Fruit fly (Drosophila melanogaster) whole organism, prepupa: ENCODE measurements around the gene Arfip.
A peak's percentile ranks its signal among the peaks of the same experiment; 100 is the strongest.

Source experiments
- CG10631 ChIP-seq: fragments of 200-800 bp; sonication (Bioruptor generic); optimal IDR thresholded peaks from 2 replicates; lab custom pipeline; 2016; ENCODE audit warnings: missing biosample characterization, missing genetic modification characterization
- CG10669 ChIP-seq: fragments of 200-800 bp; sonication (Bioruptor generic); optimal IDR thresholded peaks from 3 replicates; lab custom pipeline; 2018; ENCODE audit warnings: missing biosample characterization, mild to moderate bottlenecking, missing genetic modification characterization, moderate library complexity
- CG11294 ChIP-seq: fragments of 200-800 bp; sonication (Bioruptor generic); IDR thresholded peaks from 2 replicates; pipeline ENCODE4 v1.3.6; 2022; ENCODE audit warnings: missing biosample characterization, missing genetic modification characterization
- CG15336 ChIP-seq: fragments of 200-800 bp; sonication (Bioruptor generic); IDR thresholded peaks from 2 replicates; pipeline ENCODE4 v1.3.6; 2022; ENCODE audit warnings: missing biosample characterization, missing genetic modification characterization
- CG1621 ChIP-seq: fragments of 200-800 bp; sonication (Bioruptor generic); optimal IDR thresholded peaks from 3 replicates; lab custom pipeline; 2018; ENCODE audit warnings: missing biosample characterization, mild to moderate bottlenecking, missing genetic modification characterization
- CG3032 ChIP-seq: fragments of 200-800 bp; optimal IDR thresholded peaks from 2 replicates; lab custom pipeline; 2019; ENCODE audit warnings: missing biosample characterization, mild to moderate bottlenecking, missing genetic modification characterization, moderate library complexity
- CG31627 ChIP-seq: fragments of 200-800 bp; sonication (Bioruptor generic); optimal IDR thresholded peaks from 3 replicates; lab custom pipeline; 2016; ENCODE audit warnings: missing biosample characterization, missing genetic modification characterization
- CG32006 ChIP-seq: fragments of 200-800 bp; sonication (Bioruptor generic); optimal IDR thresholded peaks from 3 replicates; lab custom pipeline; 2017; ENCODE audit warnings: missing biosample characterization, mild to moderate bottlenecking, missing genetic modification characterization
- CG3919 ChIP-seq: fragments of 200-800 bp; sonication (Bioruptor generic); optimal IDR thresholded peaks from 3 replicates; lab custom pipeline; 2016; ENCODE audit warnings: missing biosample characterization, missing genetic modification characterization
- CG4318 ChIP-seq: fragments of 200-800 bp; sonication (Bioruptor generic); optimal IDR thresholded peaks from 3 replicates; lab custom pipeline; 2017; ENCODE audit warnings: missing biosample characterization, mild to moderate bottlenecking, missing genetic modification characterization
- CG6276 ChIP-seq: fragments of 200-800 bp; sonication (Bioruptor generic); optimal IDR thresholded peaks from 2 replicates; lab custom pipeline; 2017; ENCODE audit warnings: missing biosample characterization, mild to moderate bottlenecking, missing genetic modification characterization
- CG6792 ChIP-seq: fragments of 200-800 bp; sonication (Bioruptor generic); optimal IDR thresholded peaks from 3 replicates; lab custom pipeline; 2016; ENCODE audit warnings: missing biosample characterization, missing genetic modification characterization
- CG6808 ChIP-seq: fragments of 200-800 bp; sonication (Bioruptor generic); optimal IDR thresholded peaks from 3 replicates; lab custom pipeline; 2017; ENCODE audit warnings: missing biosample characterization, missing genetic modification characterization, mild to moderate bottlenecking, moderate library complexity, missing genetic modification reagents
- CG7368 ChIP-seq: fragments of 200-800 bp; sonication (Bioruptor generic); optimal IDR thresholded peaks from 3 replicates; lab custom pipeline; 2016; ENCODE audit warnings: missing biosample characterization, missing genetic modification characterization
- CG8119 ChIP-seq: fragments of 200-800 bp; sonication (Bioruptor generic); IDR thresholded peaks from 3 replicates; pipeline ENCODE4 v1.3.6; 2022; ENCODE audit warnings: missing biosample characterization, missing genetic modification characterization
- CG8319 ChIP-seq: fragments of 200-800 bp; sonication (Bioruptor generic); optimal IDR thresholded peaks from 3 replicates; lab custom pipeline; 2016; ENCODE audit warnings: missing biosample characterization, missing genetic modification characterization
- CG8632 ChIP-seq: fragments of 200-800 bp; sonication (Bioruptor generic); optimal IDR thresholded peaks from 3 replicates; lab custom pipeline; 2016; ENCODE audit warnings: missing biosample characterization, missing genetic modification characterization
- CG9139 ChIP-seq: fragments of 200-800 bp; sonication (Bioruptor generic); optimal IDR thresholded peaks from 3 replicates; lab custom pipeline; 2017; ENCODE audit warnings: missing biosample characterization, mild to moderate bottlenecking, missing genetic modification characterization
- Eip75B ChIP-seq: fragments of 200-800 bp; sonication (Bioruptor generic); optimal IDR thresholded peaks from 3 replicates; lab custom pipeline; 2016; ENCODE audit warnings: missing biosample characterization, missing genetic modification characterization
- Eip78C ChIP-seq: fragments of 200-800 bp; sonication (Bioruptor generic); peaks from one replicate; lab custom pipeline; 2016; ENCODE audit warnings: missing biosample characterization, missing genetic modification characterization
- Hr38 ChIP-seq: sonication (Bioruptor generic); optimal IDR thresholded peaks from 2 replicates; lab custom pipeline; 2016; ENCODE audit warnings: missing biosample characterization, missing genetic modification characterization
- Hr39 ChIP-seq: fragments of 200-800 bp; sonication (Bioruptor generic); optimal IDR thresholded peaks from 2 replicates; lab custom pipeline; 2016; ENCODE audit warnings: missing biosample characterization, missing genetic modification characterization
- Hr4 ChIP-seq: fragments of 200-800 bp; sonication (Bioruptor generic); optimal IDR thresholded peaks from 3 replicates; lab custom pipeline; 2016; ENCODE audit warnings: missing biosample characterization, missing genetic modification characterization
- Lpt ChIP-seq: fragments of 200-800 bp; sonication (Bioruptor generic); optimal IDR thresholded peaks from 3 replicates; lab custom pipeline; 2016; ENCODE audit warnings: missing biosample characterization, missing genetic modification characterization
- Met ChIP-seq: fragments of 200-800 bp; sonication (Bioruptor generic); optimal IDR thresholded peaks from 3 replicates; lab custom pipeline; 2016; ENCODE audit warnings: missing biosample characterization, missing genetic modification characterization
- OdsH ChIP-seq: fragments of 200-800 bp; sonication (Bioruptor generic); optimal IDR thresholded peaks from 3 replicates; lab custom pipeline; 2016; ENCODE audit warnings: missing biosample characterization, missing genetic modification characterization
- Smox ChIP-seq: fragments of 200-800 bp; sonication (Bioruptor generic); optimal IDR thresholded peaks from 3 replicates; lab custom pipeline; 2016; ENCODE audit warnings: missing biosample characterization, missing genetic modification characterization
- Sox102F ChIP-seq: fragments of 200-800 bp; sonication (Bioruptor generic); optimal IDR thresholded peaks from 2 replicates; lab custom pipeline; 2016; ENCODE audit warnings: missing biosample characterization, mild to moderate bottlenecking, missing genetic modification characterization
- Sox14 ChIP-seq: fragments of 200-800 bp; sonication (Bioruptor generic); optimal IDR thresholded peaks from 3 replicates; lab custom pipeline; 2016; ENCODE audit warnings: missing biosample characterization, missing genetic modification characterization
- Sox15 ChIP-seq: fragments of 200-800 bp; sonication (Bioruptor generic); optimal IDR thresholded peaks from 3 replicates; lab custom pipeline; 2016; ENCODE audit warnings: missing biosample characterization, missing genetic modification characterization
- achi ChIP-seq: fragments of 200-800 bp; sonication (Bioruptor generic); optimal IDR thresholded peaks from 3 replicates; lab custom pipeline; 2016; ENCODE audit warnings: missing biosample characterization, missing genetic modification characterization
- acj6 ChIP-seq: fragments of 200-800 bp; sonication (Bioruptor generic); optimal IDR thresholded peaks from 3 replicates; lab custom pipeline; 2016; ENCODE audit warnings: missing biosample characterization, missing genetic modification characterization
- cyc ChIP-seq: fragments of 200-800 bp; sonication (Bioruptor generic); optimal IDR thresholded peaks from 3 replicates; lab custom pipeline; 2016; ENCODE audit warnings: missing biosample characterization, missing genetic modification characterization
- dac ChIP-seq: fragments of 200-800 bp; sonication (Bioruptor generic); optimal IDR thresholded peaks from 2 replicates; lab custom pipeline; 2017; ENCODE audit warnings: missing biosample characterization, mild to moderate bottlenecking, missing genetic modification characterization
- esn ChIP-seq: fragments of 200-800 bp; sonication (Bioruptor generic); optimal IDR thresholded peaks from 2 replicates; lab custom pipeline; 2016; ENCODE audit warnings: missing biosample characterization, mild to moderate bottlenecking, missing genetic modification characterization, moderate library complexity
- fd59A ChIP-seq: fragments of 200-800 bp; sonication (Bioruptor generic); optimal IDR thresholded peaks from 2 replicates; lab custom pipeline; 2017; ENCODE audit warnings: missing biosample characterization, mild to moderate bottlenecking, missing genetic modification characterization, missing genetic modification reagents
- fd85E ChIP-seq: fragments of 200-800 bp; sonication (Bioruptor generic); optimal IDR thresholded peaks from 3 replicates; lab custom pipeline; 2016; ENCODE audit warnings: missing biosample characterization, missing genetic modification characterization
- fkh ChIP-seq: fragments of 200-800 bp; sonication (Bioruptor generic); optimal IDR thresholded peaks from 3 replicates; lab custom pipeline; 2017; ENCODE audit warnings: missing biosample characterization, mild to moderate bottlenecking, missing genetic modification characterization, moderate library complexity
- lz ChIP-seq: fragments of 200-800 bp; sonication (Bioruptor generic); optimal IDR thresholded peaks from 3 replicates; lab custom pipeline; 2016; ENCODE audit warnings: missing biosample characterization, missing genetic modification characterization
- net ChIP-seq: fragments of 200-800 bp; sonication (Bioruptor generic); optimal IDR thresholded peaks from 3 replicates; lab custom pipeline; 2016; ENCODE audit warnings: missing biosample characterization, missing genetic modification characterization
- pdm3 ChIP-seq: fragments of 200-800 bp; sonication (Bioruptor generic); optimal IDR thresholded peaks from 3 replicates; lab custom pipeline; 2016; ENCODE audit warnings: missing biosample characterization, missing genetic modification characterization
- salr ChIP-seq, 2 experiments: fragments of 200-800 bp; sonication (Bioruptor generic); optimal IDR thresholded peaks; 3 replicates each; lab custom pipeline; 2016 to 2018; ENCODE audit warnings: missing biosample characterization in 2 of 2, missing genetic modification characterization in 2 of 2, mild to moderate bottlenecking in 1 of 2
- spab ChIP-seq: fragments of 200-800 bp; sonication (Bioruptor generic); optimal IDR thresholded peaks from 2 replicates; lab custom pipeline; 2017; ENCODE audit warnings: missing biosample characterization, mild to moderate bottlenecking, missing genetic modification characterization, missing genetic modification reagents
- svp ChIP-seq: fragments of 200-800 bp; sonication (Bioruptor generic); peaks from one replicate; lab custom pipeline; 2016; ENCODE audit warnings: missing biosample characterization, missing genetic modification characterization
- topi ChIP-seq: fragments of 200-800 bp; sonication (Bioruptor generic); optimal IDR thresholded peaks from 3 replicates; lab custom pipeline; 2016; ENCODE audit warnings: missing biosample characterization, missing genetic modification characterization
- vri ChIP-seq: fragments of 200-800 bp; sonication (Bioruptor generic); optimal IDR thresholded peaks from 3 replicates; lab custom pipeline; 2016; ENCODE audit warnings: missing biosample characterization, mild to moderate bottlenecking, missing genetic modification characterization

Gene Arfip

DNA sequence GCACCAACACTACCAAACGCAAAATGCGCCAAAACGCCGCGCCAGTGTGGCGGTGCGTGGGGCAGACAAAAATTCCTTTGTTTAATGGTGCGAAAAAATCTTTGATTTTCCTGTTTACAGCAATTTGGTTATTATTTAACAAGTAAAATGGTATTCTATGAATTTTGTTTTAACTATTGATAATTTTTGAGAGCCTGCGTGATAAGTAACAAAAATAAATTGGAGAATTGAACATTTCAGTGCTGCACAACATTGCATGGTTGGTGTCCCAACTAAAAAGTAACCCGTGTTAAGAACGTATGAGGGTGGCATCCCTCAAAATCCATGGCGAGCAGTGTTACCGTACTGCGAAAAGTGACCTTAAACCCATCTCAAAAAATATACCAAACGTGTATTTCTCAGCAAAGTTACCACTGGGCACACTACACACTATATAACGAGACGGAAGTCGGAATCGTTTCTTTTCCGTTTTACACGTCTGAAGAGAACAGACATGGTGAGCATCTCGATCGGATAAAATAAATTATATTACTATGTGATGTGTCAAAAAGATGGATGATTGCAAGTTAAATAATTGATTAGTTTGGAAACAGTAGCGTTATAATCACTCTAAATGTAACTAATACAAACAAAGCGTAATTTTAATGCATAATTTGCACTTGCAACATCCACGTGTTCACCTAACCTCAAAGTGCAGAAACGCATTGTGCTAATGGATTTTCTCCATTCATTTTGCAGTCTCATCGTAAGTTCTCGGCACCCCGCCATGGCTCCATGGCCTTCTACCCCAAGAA is 13.2 kb downstream of the Arfip start, which contains the start of the genes CG6693 and RpL3 (continued):
- peak in 1 of 2 experiments; percentile 50 for TF ChIP-seq salr (GFP tag; optimal IDR thresholded peaks at IDR 0.05; lab: Kevin White, UChicago)
- TF ChIP-seq Eip78C (GFP tag; lab: Kevin White, UChicago), result peak; percentile 91
- peak; percentile 43 for TF ChIP-seq CG6792 (GFP tag; lab: Kevin White, UChicago)
- TF ChIP-seq cyc, result peak; percentile 41
- TF ChIP-seq esn (GFP tag; lab: Kevin White, UChicago), result peak; percentile 81
- TF ChIP-seq fkh (GFP tag; lab: Kevin White, UChicago), result peak; percentile 28
- TF ChIP-seq Lpt (GFP tag; lab: Kevin White, UChicago), result peak; percentile 11
- peak; percentile 34 for TF ChIP-seq Hr39 (GFP tag; lab: Kevin White, UChicago)
- TF ChIP-seq pdm3 (GFP tag; lab: Kevin White, UChicago), result peak; percentile 64
- peak; percentile 59 for TF ChIP-seq CG7368
- no peak for TF ChIP-seq CG11294 (GFP tag; lab: Robert Waterston, UW)
- TF ChIP-seq CG10669, result peak; percentile 61

dm6 chr3R:11219883-11220282 is 14.9 kb downstream of the Arfip start, which contains the start of gene CG6689:
CG6689 (minus strand) TSS chr3R:11220064.
- peak; percentile 97 for TF ChIP-seq vri (GFP tag; lab: Kevin White, UChicago)
- TF ChIP-seq fd85E (GFP tag; lab: Kevin White, UChicago), result no peak
- no peak for TF ChIP-seq CG10631
- peak; percentile 53 for TF ChIP-seq Sox14 (GFP tag; lab: Kevin White, UChicago)
- peak; percentile 87 for TF ChIP-seq fkh (GFP tag; lab: Kevin White, UChicago)
- TF ChIP-seq CG15336 (GFP tag; lab: Robert Waterston, UW), result 0 out of 2 replicates have a peak, but pooled peaks have one; percentile 10
- TF ChIP-seq Eip78C (GFP tag; lab: Kevin White, UChicago), result peak; percentile 35
- peak; percentile 33 for TF ChIP-seq esn (GFP tag; lab: Kevin White, UChicago)
- no peak for TF ChIP-seq svp (GFP tag; lab: Kevin White, UChicago)
- no peak for TF ChIP-seq CG7368
- peak; percentile 2 for TF ChIP-seq Eip75B (GFP tag; lab: Kevin White, UChicago)

dm6 chr3R:11216156-11216630 is 18.6 kb downstream of the Arfip start, which contains the start of the genes RpS25 and CG4820:
RpS25 (minus strand) TSS chr3R:11216287.
CG4820 (plus strand) TSS chr3R:11216535.
- no peak for TF ChIP-seq CG4318
- TF ChIP-seq CG8319 (GFP tag; lab: Kevin White, UChicago), result peak; percentile 78
- TF ChIP-seq net (GFP tag; lab: Kevin White, UChicago), result peak; percentile 88
- TF ChIP-seq spab, result peak; percentile 57
- TF ChIP-seq CG9139 (GFP tag; lab: Kevin White, UChicago), result peak; percentile 75
- TF ChIP-seq Smox, result peak; percentile 74
- TF ChIP-seq CG3919, result peak; percentile 92
- peak; percentile 84 for TF ChIP-seq fd85E (GFP tag; lab: Kevin White, UChicago)
- TF ChIP-seq CG6276 (GFP tag; lab: Kevin White, UChicago), result no peak
- TF ChIP-seq CG3032, result peak; percentile 72
- TF ChIP-seq topi (GFP tag; lab: Kevin White, UChicago), result peak; percentile 86
- peak; percentile 47 for TF ChIP-seq Sox15 (GFP tag; lab: Kevin White, UChicago)
- peak; percentile 64 for TF ChIP-seq dac (GFP tag; lab: Kevin White, UChicago)
- peak; percentile 84 for TF ChIP-seq Hr39 (GFP tag; lab: Kevin White, UChicago)
- TF ChIP-seq Sox102F (GFP tag; lab: Kevin White, UChicago), result peak; percentile 89
- TF ChIP-seq Hr38 (GFP tag; lab: Kevin White, UChicago), result no peak
- TF ChIP-seq achi, result peak; percentile 87
- peak; percentile 57 for TF ChIP-seq fd59A
- TF ChIP-seq acj6 (GFP tag; lab: Kevin White, UChicago), result peak; percentile 84
- TF ChIP-seq OdsH (GFP tag; lab: Kevin White, UChicago), result peak; percentile 85
- peak; percentile 82 for TF ChIP-seq pdm3 (GFP tag; lab: Kevin White, UChicago)
- TF ChIP-seq CG10631, result no peak
- peak; percentile 56 for TF ChIP-seq CG32006 (GFP tag; lab: Kevin White, UChicago)
- peak; percentile 79 for TF ChIP-seq CG1621 (tag; lab: Kevin White, UChicago)
- no peak for TF ChIP-seq Hr4 (GFP tag; lab: Kevin White, UChicago)
- TF ChIP-seq CG6808, result peak; percentile 79
- peak; percentile 85 for TF ChIP-seq Eip75B (GFP tag; lab: Kevin White, UChicago)
- peak; percentile 89 for TF ChIP-seq Met (GFP tag; lab: Kevin White, UChicago)
- TF ChIP-seq CG8119, result 0 out of 3 replicates have a peak, but pooled peaks have one; percentile 42
- TF ChIP-seq lz (GFP tag; lab: Kevin White, UChicago), result peak; percentile 91
- TF ChIP-seq CG31627 (GFP tag; lab: Kevin White, UChicago), result peak; percentile 85
- TF ChIP-seq CG8632 (GFP tag; lab: Kevin White, UChicago), result peak; percentile 73
